Fruit fly (Drosophila melanogaster): Measurements from ENCODE around the gene CG13796.

DNA sequence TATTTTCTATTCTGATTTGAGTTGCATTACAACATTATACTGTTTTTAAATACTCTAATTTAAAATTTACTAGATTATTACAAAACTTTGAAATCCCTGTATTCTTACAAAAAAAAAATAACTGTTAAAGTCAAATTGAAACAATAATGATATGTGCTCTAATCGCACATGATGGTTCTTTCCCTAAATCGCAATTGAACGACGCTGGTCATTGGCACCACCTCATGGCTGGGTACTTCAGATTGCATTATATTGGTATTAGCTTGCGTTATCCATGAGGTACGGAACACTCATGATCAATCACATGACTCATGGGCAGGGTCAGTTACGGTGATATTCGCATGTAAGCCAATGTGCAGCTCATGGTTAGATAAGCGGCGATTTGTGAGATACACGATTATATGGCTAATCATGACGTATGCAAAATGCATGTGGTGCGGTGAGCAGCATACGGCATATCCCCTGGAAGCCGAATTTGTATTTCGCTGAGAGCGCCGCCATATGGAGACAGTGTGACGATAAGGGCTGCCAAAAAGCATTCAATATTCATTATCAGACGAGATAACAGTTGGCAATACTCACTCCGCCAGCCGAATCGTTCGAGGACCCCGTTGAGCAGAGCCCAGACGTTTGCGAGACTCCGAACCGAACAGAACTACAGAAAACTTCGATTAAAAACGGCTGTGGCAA is 54.2 kb downstream of the CG13796 start:
- no peak for TF ChIP-seq tj (GFP tag; optimal IDR thresholded peaks at IDR 0.05)
- no peak for TF ChIP-seq CG1620 (GFP tag; optimal IDR thresholded peaks at IDR 0.05)
- TF ChIP-seq bab1 (GFP tag; optimal IDR thresholded peaks at IDR 0.05) = no peak

Data from whole organism, adult.